Worm (Caenorhabditis elegans) whole organism, L1 larva: ENCODE data around the gene C42D8.1.

Experiments
- alr-1 ChIP-seq: fragments of 200-800 bp; sonication (Bioruptor generic); optimal IDR thresholded peaks from 2 replicates; lab custom pipeline; 2018; ENCODE audit warnings: borderline replicate concordance, mild to moderate bottlenecking, missing genetic modification characterization, missing compliant biosample characterization
- aly-2 ChIP-seq: fragments of 150-350 bp; optimal IDR thresholded peaks from 2 replicates; lab custom pipeline; 2014; ENCODE audit warnings: missing biosample characterization, missing genetic modification characterization
- ama-1 ChIP-seq: fragments of 150-350 bp; optimal IDR thresholded peaks from 2 replicates; lab custom pipeline; 2014
- blmp-1 ChIP-seq: fragments of 150-350 bp; optimal IDR thresholded peaks from 2 replicates; lab custom pipeline; 2014; ENCODE audit warnings: missing biosample characterization, missing genetic modification characterization
- ceh-8 ChIP-seq: fragments of 200-800 bp; sonication (Bioruptor generic); optimal IDR thresholded peaks from 2 replicates; lab custom pipeline; 2018; ENCODE audit warnings: mild to moderate bottlenecking, missing genetic modification characterization, moderate library complexity, missing compliant biosample characterization
- ceh-82 ChIP-seq, 3 experiments: fragments of 150-350 bp in 1 of 3; sonication (generic microtip) in 2 of 3; optimal IDR thresholded peaks; 2 replicates each; lab custom pipeline; 2014 to 2017; ENCODE audit warnings: missing biosample characterization in 3 of 3, missing genetic modification characterization in 3 of 3
- ceh-88 ChIP-seq: fragments of 200-800 bp; sonication (Bioruptor generic); IDR thresholded peaks from 2 replicates; pipeline ENCODE4 v1.3.6; 2022; ENCODE audit warnings: missing genetic modification characterization, missing compliant biosample characterization
- ces-1 ChIP-seq: fragments of 150-350 bp; optimal IDR thresholded peaks from 2 replicates; lab custom pipeline; 2014; ENCODE audit warnings: missing biosample characterization, missing genetic modification reagents, missing genetic modification characterization
- dsc-1 ChIP-seq: sonication (generic microtip); optimal IDR thresholded peaks from 2 replicates; lab custom pipeline; 2016; ENCODE audit warnings: mild to moderate bottlenecking, missing genetic modification characterization, missing compliant biosample characterization
- efl-1 ChIP-seq, 4 experiments: fragments of 150-350 bp; optimal IDR thresholded peaks in 3 of 4; peaks in 1 of 4; 1 replicate in 1 of 4; 2 replicates in 3 of 4; lab custom pipeline; 2014; ENCODE audit warnings: missing biosample characterization in 2 of 4, missing genetic modification characterization in 2 of 4, missing genetic modification reagents in 2 of 4
- egl-13 ChIP-seq: sonication (generic microtip); optimal IDR thresholded peaks from 2 replicates; lab custom pipeline; 2016; ENCODE audit warnings: missing genotype, missing genetic modification reagents, missing genetic modification characterization, missing compliant biosample characterization
- elt-2 ChIP-seq: sonication (generic microtip); optimal IDR thresholded peaks from 2 replicates; lab custom pipeline; 2016; ENCODE audit warnings: missing genetic modification characterization, mild to moderate bottlenecking, inconsistent platforms, missing compliant biosample characterization, missing genetic modification reagents
- elt-3 ChIP-seq, 6 experiments: fragments of 150-350 bp in 1 of 6; sonication (generic microtip); optimal IDR thresholded peaks; 2 replicates each; lab custom pipeline; 2017 to 2018; ENCODE audit warnings: missing biosample characterization in 6 of 6, missing genetic modification characterization in 6 of 6, inconsistent platforms in 1 of 6
- ets-5 ChIP-seq: fragments of 200-800 bp; sonication (Bioruptor generic); IDR thresholded peaks from 2 replicates; pipeline ENCODE4 v1.3.6; 2022; ENCODE audit warnings: missing genetic modification characterization, missing compliant biosample characterization
- fkh-10 ChIP-seq: sonication (generic microtip); optimal IDR thresholded peaks from 2 replicates; lab custom pipeline; 2017; ENCODE audit warnings: missing biosample characterization, missing genetic modification reagents, missing genetic modification characterization
- fkh-4 ChIP-seq: sonication (generic microtip); optimal IDR thresholded peaks from 2 replicates; lab custom pipeline; 2016; ENCODE audit warnings: missing compliant biosample characterization, missing genetic modification characterization, borderline replicate concordance
- fkh-8 ChIP-seq: sonication (generic microtip); optimal IDR thresholded peaks from 2 replicates; lab custom pipeline; 2016; ENCODE audit warnings: mild to moderate bottlenecking, missing genetic modification characterization, missing compliant biosample characterization
- irx-1 ChIP-seq: sonication (generic microtip); optimal IDR thresholded peaks from 2 replicates; lab custom pipeline; 2016; ENCODE audit warnings: missing genetic modification characterization, missing compliant biosample characterization
- jun-1 ChIP-seq: fragments of 150-350 bp; optimal IDR thresholded peaks from 2 replicates; lab custom pipeline; 2014; ENCODE audit warnings: missing biosample characterization, missing genetic modification reagents, missing genetic modification characterization
- lin-14 ChIP-seq: fragments of 200-800 bp; sonication (Bioruptor generic); optimal IDR thresholded peaks from 2 replicates; lab custom pipeline; 2018; ENCODE audit warnings: mild to moderate bottlenecking, missing genetic modification characterization, moderate library complexity, missing compliant biosample characterization
- lin-15B ChIP-seq: fragments of 150-350 bp; sonication (generic microtip); optimal IDR thresholded peaks from 3 replicates; lab custom pipeline; 2014; ENCODE audit warnings: missing biosample characterization, missing genetic modification characterization
- lin-35 ChIP-seq, 2 experiments: fragments of 150-350 bp; optimal IDR thresholded peaks; 2 replicates each; lab custom pipeline; 2014; ENCODE audit warnings: missing biosample characterization in 2 of 2, missing genetic modification characterization in 2 of 2, missing genetic modification reagents in 2 of 2
- lsy-2 ChIP-seq, 2 experiments: fragments of 150-350 bp; optimal IDR thresholded peaks; 2 replicates each; lab custom pipeline; 2014; ENCODE audit warnings: missing biosample characterization in 2 of 2, missing genetic modification characterization in 2 of 2
- mef-2 ChIP-seq: fragments of 150-350 bp; optimal IDR thresholded peaks from 2 replicates; lab custom pipeline; 2014; ENCODE audit warnings: missing biosample characterization, missing genetic modification characterization
- mep-1 ChIP-seq: fragments of 150-350 bp; optimal IDR thresholded peaks from 2 replicates; lab custom pipeline; 2014; ENCODE audit warnings: missing biosample characterization, missing genetic modification characterization
- nhr-12 ChIP-seq: sonication (generic microtip); optimal IDR thresholded peaks from 2 replicates; lab custom pipeline; 2017; ENCODE audit warnings: missing biosample characterization, missing genetic modification characterization
- nhr-19 ChIP-seq: fragments of 200-800 bp; sonication (Bioruptor generic); conservative IDR thresholded peaks from 2 replicates; pipeline ENCODE4 v1.3.6; 2022; ENCODE audit warnings: missing genetic modification characterization, missing compliant biosample characterization
- nhr-237 ChIP-seq: fragments of 150-350 bp; optimal IDR thresholded peaks from 2 replicates; lab custom pipeline; 2014; ENCODE audit warnings: missing biosample characterization, missing genetic modification characterization
- nhr-28 ChIP-seq: fragments of 150-350 bp; optimal IDR thresholded peaks from 2 replicates; lab custom pipeline; 2014; ENCODE audit warnings: missing biosample characterization, missing genetic modification characterization
- nhr-47 ChIP-seq: sonication (generic microtip); optimal IDR thresholded peaks from 2 replicates; lab custom pipeline; 2016; ENCODE audit warnings: mild to moderate bottlenecking, missing genetic modification characterization, moderate library complexity, missing compliant biosample characterization
- nhr-71 ChIP-seq: sonication (generic microtip); optimal IDR thresholded peaks from 2 replicates; lab custom pipeline; 2016; ENCODE audit warnings: mild to moderate bottlenecking, missing genetic modification characterization, moderate library complexity, missing compliant biosample characterization
- nhr-76 ChIP-seq: sonication (generic microtip); optimal IDR thresholded peaks from 2 replicates; lab custom pipeline; 2017; ENCODE audit warnings: missing biosample characterization, missing genetic modification characterization
- nhr-85 ChIP-seq: sonication (generic microtip); peaks from one replicate; lab custom pipeline; 2016; ENCODE audit warnings: missing genetic modification characterization, inconsistent platforms, missing compliant biosample characterization
- rnt-1 ChIP-seq: sonication (generic microtip); optimal IDR thresholded peaks from 2 replicates; lab custom pipeline; 2016; ENCODE audit warnings: mild to moderate bottlenecking, missing genetic modification characterization, moderate library complexity, missing compliant biosample characterization
- skn-1 ChIP-seq: fragments of 150-350 bp; optimal IDR thresholded peaks from 2 replicates; lab custom pipeline; 2014; ENCODE audit warnings: missing biosample characterization, missing genetic modification characterization
- snpc-4 ChIP-seq: fragments of 150-350 bp; optimal IDR thresholded peaks from 2 replicates; lab custom pipeline; 2014; ENCODE audit warnings: missing biosample characterization, missing genetic modification characterization
- snu-23 ChIP-seq: sonication (generic microtip); optimal IDR thresholded peaks from 2 replicates; lab custom pipeline; 2016; ENCODE audit warnings: missing genetic modification characterization, missing compliant biosample characterization
- sox-4 ChIP-seq: sonication (generic microtip); optimal IDR thresholded peaks from 2 replicates; lab custom pipeline; 2016; ENCODE audit warnings: missing genetic modification characterization, missing compliant biosample characterization
- sup-37 ChIP-seq: fragments of 200-800 bp; sonication (Bioruptor generic); optimal IDR thresholded peaks from 2 replicates; lab custom pipeline; 2018; ENCODE audit warnings: mild to moderate bottlenecking, missing genetic modification characterization, missing compliant biosample characterization
- swsn-7 ChIP-seq: sonication (generic microtip); optimal IDR thresholded peaks from 2 replicates; lab custom pipeline; 2016; ENCODE audit warnings: missing genetic modification characterization, missing compliant biosample characterization
- tbx-2 ChIP-seq: sonication (generic microtip); optimal IDR thresholded peaks from 2 replicates; lab custom pipeline; 2016; ENCODE audit warnings: missing genetic modification characterization, missing compliant biosample characterization
- unc-130 ChIP-seq: fragments of 150-350 bp; optimal IDR thresholded peaks from 2 replicates; lab custom pipeline; 2017; ENCODE audit warnings: missing biosample characterization, missing genetic modification characterization, inconsistent platforms
- unc-62 ChIP-seq: fragments of 150-350 bp; optimal IDR thresholded peaks from 2 replicates; lab custom pipeline; 2014; ENCODE audit warnings: missing biosample characterization, missing genetic modification reagents, missing genetic modification characterization
- unc-86 ChIP-seq: sonication (generic microtip); optimal IDR thresholded peaks from 2 replicates; lab custom pipeline; 2016; ENCODE audit warnings: missing genetic modification characterization, missing compliant biosample characterization
- vab-15 ChIP-seq: sonication (generic microtip); optimal IDR thresholded peaks from 2 replicates; lab custom pipeline; 2017; ENCODE audit warnings: missing genotype, mild to moderate bottlenecking, missing genetic modification characterization, missing compliant biosample characterization
- xbp-1 ChIP-seq: sonication (generic microtip); optimal IDR thresholded peaks from 2 replicates; lab custom pipeline; 2016; ENCODE audit warnings: missing genetic modification characterization, missing compliant biosample characterization

The C42D8.1 gene

DNA sequence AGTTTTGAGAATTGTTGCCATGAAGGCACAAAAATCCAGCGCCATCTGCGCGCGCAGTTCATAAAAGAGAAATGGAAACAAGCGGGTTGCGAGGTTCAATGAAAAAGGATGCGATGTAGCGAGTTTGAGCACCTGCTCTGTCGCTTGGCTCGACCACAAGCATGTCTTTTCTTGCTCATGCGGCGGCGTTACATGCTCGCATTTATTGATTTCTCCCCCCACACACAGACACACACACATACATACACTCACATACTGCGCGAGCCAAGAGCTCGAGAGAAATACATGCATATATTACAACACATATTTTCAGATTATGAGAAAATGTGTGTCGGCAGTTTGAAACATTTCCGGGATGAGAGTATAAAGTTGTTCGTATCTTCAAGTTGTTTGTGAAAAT is 12.5 kb downstream of the C42D8.1 start:
- no peak for TF ChIP-seq jun-1 (tag; lab: Kevin White, UChicago)
- no peak for TF ChIP-seq aly-2
- peak; percentile 36 for TF ChIP-seq dsc-1 (tag; lab: Kevin White, UChicago)
- no peak for TF ChIP-seq ama-1 (lab: Kevin White, UChicago)
- TF ChIP-seq efl-1 (optimal IDR thresholded peaks at IDR 0.05; lab: Kevin White, UChicago), result no peak
- TF ChIP-seq efl-1 (GFP tag; optimal IDR thresholded peaks at IDR 0.05 in 1 of 2; lab: Kevin White, UChicago), result no peak
- TF ChIP-seq blmp-1, result no peak
- TF ChIP-seq tbx-2, result peak; percentile 12
- TF ChIP-seq ets-5 (GFP tag; lab: Robert Waterston, UW), result no peak
- peak; percentile 39 for TF ChIP-seq snu-23 (GFP tag; lab: Kevin White, UChicago)
- TF ChIP-seq snpc-4, result no peak
- TF ChIP-seq unc-86 (tag; lab: Kevin White, UChicago), result peak; percentile 64
- peak; percentile 10 for TF ChIP-seq xbp-1 (tag; lab: Kevin White, UChicago)
- TF ChIP-seq nhr-19 (GFP tag; lab: Robert Waterston, UW), result 0 out of 2 replicates have a peak, but pooled peaks have one; percentile 11
- no peak for TF ChIP-seq nhr-237
- peak; percentile 38 for TF ChIP-seq nhr-47 (tag; lab: Kevin White, UChicago)
- TF ChIP-seq nhr-71, result peak; percentile 33
- TF ChIP-seq irx-1 (tag; lab: Kevin White, UChicago), result peak; percentile 33
- peak; percentile 45 for TF ChIP-seq fkh-10
- no peak for TF ChIP-seq vab-15 (tag; lab: Kevin White, UChicago)
- TF ChIP-seq lin-14, result peak; percentile 73
- TF ChIP-seq ceh-8, result no peak
- TF ChIP-seq fkh-8, result peak; percentile 76
- TF ChIP-seq elt-2 (tag; lab: Kevin White, UChicago), result no peak
- TF ChIP-seq lsy-2 (tag; optimal IDR thresholded peaks at IDR 0.05; lab: Kevin White, UChicago), result peak in 1 of 2 experiments; percentile 15
- TF ChIP-seq mep-1, result peak; percentile 11
- TF ChIP-seq nhr-12 (tag; lab: Kevin White, UChicago), result no peak
- TF ChIP-seq ceh-88 (GFP tag; lab: Robert Waterston, UW), result no peak
- TF ChIP-seq lin-15B (tag; lab: Kevin White, UChicago), result no peak
- TF ChIP-seq ceh-82 (tag; optimal IDR thresholded peaks at IDR 0.05; lab: Kevin White, UChicago), result peak; percentile 10 to 56 (median 10)
- no peak for TF ChIP-seq sox-4
- TF ChIP-seq unc-62, result no peak
- peak; percentile 55 for TF ChIP-seq nhr-85 (tag; lab: Kevin White, UChicago)
- no peak for TF ChIP-seq alr-1 (tag; lab: Kevin White, UChicago)
- peak; percentile 3 for TF ChIP-seq skn-1
- TF ChIP-seq nhr-76 (tag; lab: Kevin White, UChicago), result no peak
- peak in 1 of 2 experiments; percentile 9 for TF ChIP-seq lin-35 (GFP tag; optimal IDR thresholded peaks at IDR 0.05; lab: Kevin White, UChicago)
- TF ChIP-seq egl-13 (tag; lab: Kevin White, UChicago), result peak; percentile 63
- TF ChIP-seq swsn-7 (tag; lab: Kevin White, UChicago), result peak; percentile 42
- no peak for TF ChIP-seq mef-2 (tag; lab: Kevin White, UChicago)
- TF ChIP-seq rnt-1 (tag; lab: Kevin White, UChicago), result no peak
- TF ChIP-seq ces-1 (GFP tag; lab: Kevin White, UChicago), result no peak

DNA sequence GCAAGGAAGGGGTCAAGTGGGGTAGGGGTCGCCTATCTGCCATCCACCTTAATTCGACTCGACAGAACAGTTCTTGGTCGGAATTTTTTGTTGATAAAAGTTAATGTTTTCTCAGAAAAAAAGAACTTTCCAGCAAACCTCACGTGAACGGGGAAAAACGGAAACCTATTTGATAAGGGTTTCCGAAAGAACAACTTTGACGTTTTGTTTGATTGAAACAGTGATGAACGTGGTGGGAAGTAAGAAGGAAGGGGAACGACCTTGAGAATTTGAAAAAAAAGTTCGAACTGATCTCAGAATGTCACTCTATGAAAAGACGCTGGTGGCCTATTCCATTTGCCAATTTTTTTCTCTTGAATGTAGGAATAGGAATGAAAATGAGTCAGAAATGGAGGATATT is 13.1 kb downstream of the C42D8.1 start:
- TF ChIP-seq nhr-28 (tag; lab: Kevin White, UChicago), result no peak
- TF ChIP-seq sup-37 (GFP tag; lab: Kevin White, UChicago), result no peak
- peak; percentile 73 for TF ChIP-seq nhr-85 (tag; lab: Kevin White, UChicago)
- peak; percentile 2 for TF ChIP-seq unc-130 (tag; lab: Kevin White, UChicago)
- TF ChIP-seq lin-14, result peak; percentile 13
- no peak for TF ChIP-seq fkh-4
- peak; percentile 51 for TF ChIP-seq blmp-1
- TF ChIP-seq elt-3 (tag; optimal IDR thresholded peaks at IDR 0.05; lab: Kevin White, UChicago), result peak in 1 of 6 experiments; percentile 80
